Worm (Caenorhabditis elegans) whole organism, L4 larva: ENCODE results near the gene sma-5.

Source experiments
- R02D3.7 ChIP-seq: fragments of 150-350 bp; sonication (generic microtip); optimal IDR thresholded peaks from 3 replicates; lab custom pipeline; 2014; ENCODE audit warnings: missing biosample characterization, missing genetic modification characterization
- T26A8.4 ChIP-seq: fragments of 200-800 bp; sonication (Bioruptor generic); IDR thresholded peaks from 2 replicates; pipeline ENCODE4 v1.3.6; 2022; ENCODE audit warnings: missing genetic modification characterization, missing compliant biosample characterization
- Y48G9A.11 ChIP-seq: fragments of 200-800 bp; sonication (Bioruptor generic); IDR thresholded peaks from 2 replicates; pipeline ENCODE4 v1.3.6; 2022; ENCODE audit warnings: missing genetic modification reagents, missing genetic modification characterization, missing compliant biosample characterization
- Y5F2A.4 ChIP-seq: fragments of 200-800 bp; sonication (Bioruptor generic); optimal IDR thresholded peaks from 2 replicates; lab custom pipeline; 2018; ENCODE audit warnings: mild to moderate bottlenecking, missing genetic modification characterization, missing compliant biosample characterization
- Y75B8A.6 ChIP-seq: fragments of 200-800 bp; sonication (Bioruptor generic); IDR thresholded peaks from 2 replicates; pipeline ENCODE4 v1.3.6; 2022; ENCODE audit warnings: missing genetic modification reagents, missing genetic modification characterization, missing compliant biosample characterization
- aha-1 ChIP-seq: fragments of 150-350 bp; peaks from one replicate; lab custom pipeline; 2014; ENCODE audit warnings: missing biosample characterization, missing genetic modification characterization
- aly-2 ChIP-seq: sonication (generic microtip); optimal IDR thresholded peaks from 2 replicates; lab custom pipeline; 2018; ENCODE audit warnings: missing biosample characterization, missing genetic modification characterization
- ama-1 ChIP-seq: fragments of 150-350 bp; optimal IDR thresholded peaks from 2 replicates; lab custom pipeline; 2014; ENCODE audit warnings: inconsistent platforms, mixed read lengths
- attf-4 ChIP-seq: sonication (generic microtip); optimal IDR thresholded peaks from 3 replicates; lab custom pipeline; 2017; ENCODE audit warnings: missing biosample characterization, missing genetic modification characterization
- ceh-20 ChIP-seq: fragments of 200-800 bp; sonication (Bioruptor generic); IDR thresholded peaks from 2 replicates; pipeline ENCODE4 v1.3.6; 2022; ENCODE audit warnings: missing genetic modification reagents, missing genetic modification characterization, missing compliant biosample characterization
- ceh-62 ChIP-seq: sonication (generic microtip); optimal IDR thresholded peaks from 2 replicates; lab custom pipeline; 2017; ENCODE audit warnings: missing biosample characterization, missing genetic modification characterization
- cey-2 ChIP-seq: sonication (generic microtip); optimal IDR thresholded peaks from 3 replicates; lab custom pipeline; 2017; ENCODE audit warnings: missing genetic modification characterization, mild to moderate bottlenecking, missing compliant biosample characterization, antibody characterized with exemption, borderline replicate concordance; ENCODE audit not compliant: insufficient read depth
- daf-16 ChIP-seq, 3 experiments: sonication (generic microtip); optimal IDR thresholded peaks; 2 replicates each; lab custom pipeline; 2016 to 2017; ENCODE audit warnings: missing genetic modification characterization in 3 of 3, missing genetic modification reagents in 3 of 3, mild to moderate bottlenecking in 2 of 3, missing compliant biosample characterization in 2 of 3, missing biosample characterization in 1 of 3, moderate library complexity in 1 of 3
- dmd-6 ChIP-seq: fragments of 200-800 bp; sonication (Bioruptor generic); IDR thresholded peaks from 2 replicates; pipeline ENCODE4 v1.3.6; 2022; ENCODE audit warnings: missing genetic modification reagents, missing genetic modification characterization, missing compliant biosample characterization
- dve-1 ChIP-seq: sonication (generic microtip); optimal IDR thresholded peaks from 2 replicates; lab custom pipeline; 2017; ENCODE audit warnings: antibody characterized with exemption, mild to moderate bottlenecking, missing genetic modification characterization, missing compliant biosample characterization; ENCODE audit not compliant: insufficient read depth
- egl-27 ChIP-seq: sonication (generic microtip); optimal IDR thresholded peaks from 3 replicates; lab custom pipeline; 2017; ENCODE audit warnings: missing biosample characterization, missing genetic modification reagents, missing genetic modification characterization
- fos-1 ChIP-seq: fragments of 150-350 bp; optimal IDR thresholded peaks from 2 replicates; lab custom pipeline; 2014; ENCODE audit warnings: missing biosample characterization, missing genetic modification characterization
- hif-1 ChIP-seq, 2 experiments: sonication (generic microtip); optimal IDR thresholded peaks; 2 replicates each; lab custom pipeline; 2016 to 2017; ENCODE audit warnings: missing compliant biosample characterization in 2 of 2, missing genetic modification characterization in 2 of 2, missing genetic modification reagents in 2 of 2, missing genotype in 2 of 2, mild to moderate bottlenecking in 1 of 2
- hlh-11 ChIP-seq: fragments of 200-800 bp; sonication (Bioruptor generic); optimal IDR thresholded peaks from 2 replicates; lab custom pipeline; 2018; ENCODE audit warnings: mild to moderate bottlenecking, missing genetic modification characterization, missing compliant biosample characterization
- hlh-30 ChIP-seq: sonication (generic microtip); optimal IDR thresholded peaks from 2 replicates; lab custom pipeline; 2017; ENCODE audit warnings: antibody characterized with exemption, mild to moderate bottlenecking, missing genetic modification characterization, missing compliant biosample characterization; ENCODE audit not compliant: insufficient read depth
- lin-15B ChIP-seq: fragments of 150-350 bp; sonication (generic microtip); optimal IDR thresholded peaks from 3 replicates; lab custom pipeline; 2014; ENCODE audit warnings: missing biosample characterization, missing genetic modification characterization
- mdl-1 ChIP-seq, 2 experiments: fragments of 150-350 bp in 1 of 2; sonication (generic microtip) in 1 of 2; optimal IDR thresholded peaks; 2 replicates each; lab custom pipeline; 2014 to 2017; ENCODE audit warnings: missing biosample characterization in 2 of 2, missing genetic modification characterization in 2 of 2
- mdt-29 ChIP-seq: fragments of 200-800 bp; sonication (Bioruptor generic); IDR thresholded peaks from 2 replicates; pipeline ENCODE4 v1.3.6; 2022; ENCODE audit warnings: missing genetic modification reagents, missing genetic modification characterization, missing compliant biosample characterization
- mep-1 ChIP-seq: fragments of 150-350 bp; sonication (generic microtip); optimal IDR thresholded peaks from 3 replicates; lab custom pipeline; 2014; ENCODE audit warnings: missing biosample characterization, missing genetic modification characterization
- mxl-3 ChIP-seq: fragments of 200-800 bp; sonication (Bioruptor generic); optimal IDR thresholded peaks from 2 replicates; lab custom pipeline; 2018; ENCODE audit warnings: mild to moderate bottlenecking, missing genetic modification characterization, missing compliant biosample characterization
- nhr-102 ChIP-seq: sonication (generic microtip); optimal IDR thresholded peaks from 2 replicates; lab custom pipeline; 2016; ENCODE audit warnings: mild to moderate bottlenecking, missing genetic modification characterization, moderate library complexity, missing compliant biosample characterization
- nhr-111 ChIP-seq: fragments of 200-800 bp; sonication (Bioruptor generic); optimal IDR thresholded peaks from 2 replicates; lab custom pipeline; 2018; ENCODE audit warnings: mild to moderate bottlenecking, missing genetic modification characterization, missing compliant biosample characterization
- nhr-28 ChIP-seq: fragments of 150-350 bp; optimal IDR thresholded peaks from 2 replicates; lab custom pipeline; 2014; ENCODE audit warnings: missing biosample characterization, missing genetic modification characterization
- nhr-42 ChIP-seq: fragments of 200-800 bp; sonication (Bioruptor generic); IDR thresholded peaks from 2 replicates; pipeline ENCODE4 v1.3.6; 2022; ENCODE audit warnings: missing genetic modification characterization, missing compliant biosample characterization
- nhr-48 ChIP-seq: sonication (generic microtip); optimal IDR thresholded peaks from 2 replicates; lab custom pipeline; 2016; ENCODE audit warnings: mild to moderate bottlenecking, missing genetic modification characterization, missing compliant biosample characterization
- nhr-77 ChIP-seq: fragments of 150-350 bp; optimal IDR thresholded peaks from 2 replicates; lab custom pipeline; 2014; ENCODE audit warnings: missing biosample characterization, missing genetic modification characterization
- pha-4 ChIP-seq, 2 experiments: fragments of 150-350 bp in 1 of 2; fragments of 200-800 bp in 1 of 2; sonication (Bioruptor generic) in 1 of 2; IDR thresholded peaks in 1 of 2; optimal IDR thresholded peaks in 1 of 2; 2 replicates each; pipeline versions ENCODE4 v1.3.6 to Lab custom; 2014 to 2022; ENCODE audit warnings: missing genetic modification characterization in 2 of 2, missing genetic modification reagents in 2 of 2, missing biosample characterization in 1 of 2, missing compliant biosample characterization in 1 of 2
- php-3 ChIP-seq: fragments of 200-800 bp; sonication (Bioruptor generic); IDR thresholded peaks from 2 replicates; pipeline ENCODE4 v1.3.6; 2022; ENCODE audit warnings: missing genetic modification reagents, missing genetic modification characterization, missing compliant biosample characterization
- pqm-1 ChIP-seq: sonication (generic microtip); optimal IDR thresholded peaks from 2 replicates; lab custom pipeline; 2017; ENCODE audit warnings: missing biosample characterization, missing genetic modification characterization
- sdz-12 ChIP-seq: fragments of 200-800 bp; sonication (Bioruptor generic); optimal IDR thresholded peaks from 2 replicates; lab custom pipeline; 2018; ENCODE audit warnings: mild to moderate bottlenecking, missing genetic modification characterization, missing compliant biosample characterization
- set-16 ChIP-seq: fragments of 200-800 bp; sonication (Bioruptor generic); IDR thresholded peaks from 2 replicates; pipeline ENCODE4 v1.3.6; 2022; ENCODE audit warnings: missing genetic modification reagents, missing genetic modification characterization, missing compliant biosample characterization
- skn-1 ChIP-seq: fragments of 150-350 bp; optimal IDR thresholded peaks from 2 replicates; lab custom pipeline; 2014; ENCODE audit warnings: missing biosample characterization, missing genetic modification characterization
- snpc-4 ChIP-seq: fragments of 150-350 bp; optimal IDR thresholded peaks from 2 replicates; lab custom pipeline; 2014; ENCODE audit warnings: missing biosample characterization, missing genetic modification characterization
- tra-1 ChIP-seq: fragments of 200-800 bp; sonication (Bioruptor generic); IDR thresholded peaks from 2 replicates; pipeline ENCODE4 v1.3.6; 2022; ENCODE audit warnings: missing genetic modification reagents, missing genetic modification characterization, missing compliant biosample characterization
- unc-62 ChIP-seq, 3 experiments: fragments of 150-350 bp in 1 of 3; sonication (generic microtip); optimal IDR thresholded peaks in 2 of 3; peaks in 1 of 3; 1 replicate in 1 of 3; 2 replicates in 2 of 3; lab custom pipeline; 2014 to 2017; ENCODE audit warnings: missing biosample characterization in 3 of 3, missing genetic modification characterization in 3 of 3, missing genetic modification reagents in 3 of 3, missing genotype in 1 of 3
- zfp-3 ChIP-seq: fragments of 200-800 bp; sonication (Bioruptor generic); conservative IDR thresholded peaks from 2 replicates; pipeline ENCODE4 v1.3.6; 2022; ENCODE audit warnings: missing genetic modification reagents, missing genetic modification characterization, missing compliant biosample characterization
- zip-11 ChIP-seq: fragments of 200-800 bp; sonication (Bioruptor generic); IDR thresholded peaks from 2 replicates; pipeline ENCODE4 v1.3.6; 2022; ENCODE audit warnings: missing genetic modification characterization, missing compliant biosample characterization

The sma-5 gene

DNA sequence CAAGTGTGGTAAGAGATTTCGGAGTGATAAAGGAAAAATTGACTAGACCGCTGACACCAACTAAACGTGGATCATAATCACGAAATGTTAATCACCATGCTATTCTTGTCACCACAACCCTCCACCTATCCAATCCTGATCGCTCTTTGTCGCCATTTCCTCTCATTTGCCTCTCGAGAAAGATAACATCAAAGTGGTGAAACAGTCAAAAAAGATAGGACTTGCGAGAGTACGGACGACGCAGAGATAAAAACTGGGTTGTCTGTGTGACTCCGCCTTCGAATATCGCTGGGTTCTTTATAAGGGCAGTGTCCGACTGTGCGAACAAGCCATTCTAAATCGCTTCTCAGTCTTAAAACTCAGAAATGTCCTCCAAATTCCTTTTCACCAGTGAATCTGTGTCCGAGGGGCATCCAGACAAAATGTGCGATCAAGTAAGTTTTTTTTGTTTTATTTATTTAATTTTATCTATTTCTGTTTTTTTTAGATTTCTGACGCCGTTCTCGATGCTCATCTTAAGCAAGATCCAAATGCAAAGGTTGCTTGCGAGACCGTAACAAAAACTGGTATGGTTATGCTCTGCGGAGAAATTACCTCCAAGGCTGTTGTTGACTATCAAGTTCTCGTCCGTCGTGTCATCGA is 39.6 kb downstream of the sma-5 start, which contains the start of gene sams-1:
Gene sams-1, plus strand, starts transcription at position 300 of the 642 bp plus-strand sequence.
- TF ChIP-seq Y48G9A.11 = no peak
- peak; percentile 55 for TF ChIP-seq hlh-11 (tag; lab: Kevin White, UChicago)
- peak; percentile 60 for TF ChIP-seq nhr-28
- peak; percentile 58 for TF ChIP-seq mxl-3 (GFP tag; lab: Kevin White, UChicago)
- peak; percentile 54 for TF ChIP-seq dve-1
- no peak for TF ChIP-seq set-16 (GFP tag; lab: Robert Waterston, UW)
- TF ChIP-seq nhr-48 (tag; lab: Kevin White, UChicago) = peak; percentile 4
- TF ChIP-seq php-3 (GFP tag; lab: Robert Waterston, UW) = 0 out of 2 replicates have a peak, but pooled peaks have one; percentile 18
- TF ChIP-seq sdz-12 (GFP tag; lab: Kevin White, UChicago) = no peak
- peak; percentile 14 for TF ChIP-seq pqm-1 (tag; lab: Kevin White, UChicago)
- TF ChIP-seq dmd-6 (GFP tag; lab: Robert Waterston, UW) = peak; percentile 56
- TF ChIP-seq ama-1 (lab: Kevin White, UChicago) = peak; percentile 85
- no peak for TF ChIP-seq aly-2 (tag; lab: Kevin White, UChicago)
- TF ChIP-seq aha-1 = peak; percentile 58

DNA sequence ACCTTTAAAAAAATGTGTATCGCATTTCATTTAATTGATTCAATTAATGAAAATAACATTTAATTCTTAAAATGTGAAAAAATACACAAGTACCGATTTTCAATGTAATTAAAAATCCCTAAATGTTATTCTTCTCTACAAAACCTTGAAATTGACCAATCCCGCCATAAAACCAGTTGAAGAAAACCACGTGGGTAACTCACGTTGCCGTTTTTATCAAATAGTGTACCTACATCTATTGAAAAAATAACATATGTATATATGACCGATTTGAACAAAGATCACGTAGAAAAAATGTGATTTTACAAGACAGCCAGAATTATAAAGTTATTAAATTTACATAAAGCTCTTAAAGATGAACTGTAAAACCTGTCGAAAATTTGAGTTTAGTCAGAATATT is 40.2 kb downstream of the sma-5 start:
- no peak for TF ChIP-seq skn-1 (tag; lab: Kevin White, UChicago)
- TF ChIP-seq lin-15B = no peak
- peak; percentile 40 for TF ChIP-seq hlh-30 (tag; lab: Kevin White, UChicago)

DNA sequence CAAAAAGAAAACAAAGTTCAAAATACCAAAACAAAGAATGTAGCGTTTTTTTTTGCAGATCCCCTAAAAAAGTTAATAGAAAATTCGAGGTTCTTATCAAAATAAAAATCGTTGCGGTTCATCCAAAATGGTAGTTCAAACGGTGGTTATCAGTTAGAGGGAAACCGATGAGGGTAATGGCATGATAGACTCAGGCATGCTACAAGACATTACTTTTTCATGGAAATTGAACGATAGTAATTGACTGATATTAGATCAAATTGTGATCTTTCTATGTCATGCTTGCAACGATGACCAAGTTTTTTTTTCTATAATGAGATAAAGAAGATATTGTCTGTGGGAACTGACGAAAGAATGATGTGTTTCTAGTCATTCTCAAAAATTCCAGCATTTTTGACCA is 40.8 kb downstream of the sma-5 start:
- TF ChIP-seq T26A8.4 (GFP tag; lab: Robert Waterston, UW) (no peak), set-16 (GFP tag; lab: Robert Waterston, UW) (no peak), daf-16 (GFP tag; optimal IDR thresholded peaks at IDR 0.05; lab: Kevin White, UChicago) (no peak), daf-16 (tag; optimal IDR thresholded peaks at IDR 0.05; lab: Kevin White, UChicago) (peak; percentile 76), dmd-6 (GFP tag; lab: Robert Waterston, UW) (peak; percentile 87), pqm-1 (tag; lab: Kevin White, UChicago) (peak; percentile 91), fos-1 (no peak), nhr-28 (peak; percentile 95), ceh-20 (GFP tag; lab: Robert Waterston, UW) (0 out of 2 replicates have a peak, but pooled peaks have one; percentile 16), mdt-29 (GFP tag; lab: Robert Waterston, UW) (no peak), egl-27 (tag; lab: Kevin White, UChicago) (no peak), nhr-77 (tag; lab: Kevin White, UChicago) (peak; percentile 32), nhr-42 (GFP tag; lab: Robert Waterston, UW) (no peak), snpc-4 (tag; lab: Kevin White, UChicago) (no peak), aha-1 (peak; percentile 40), zip-11 (GFP tag; lab: Robert Waterston, UW) (no peak), nhr-48 (tag; lab: Kevin White, UChicago) (peak; percentile 50), php-3 (GFP tag; lab: Robert Waterston, UW) (peak; percentile 81), attf-4 (tag; lab: Kevin White, UChicago) (no peak), Y75B8A.6 (GFP tag; lab: Robert Waterston, UW) (no peak), ama-1 (lab: Kevin White, UChicago) (no peak), mep-1 (tag; lab: Kevin White, UChicago) (peak; percentile 7), R02D3.7 (tag; lab: Kevin White, UChicago) (no peak), cey-2 (tag; lab: Kevin White, UChicago) (no peak), pha-4 (GFP tag; IDR thresholded peaks at IDR 0.05; lab: Robert Waterston, UW) (no peak), pha-4 (tag; optimal IDR thresholded peaks at IDR 0.05; lab: Kevin White, UChicago) (no peak), Y5F2A.4 (GFP tag; lab: Kevin White, UChicago) (no peak), hlh-30 (tag; lab: Kevin White, UChicago) (peak; percentile 15), dve-1 (peak; percentile 75), hif-1 (tag; optimal IDR thresholded peaks at IDR 0.05; lab: Kevin White, UChicago) (peak in 1 of 2 experiments; percentile 81), nhr-111 (GFP tag; lab: Kevin White, UChicago) (no peak), hlh-11 (tag; lab: Kevin White, UChicago) (peak; percentile 78), zfp-3 (GFP tag; lab: Robert Waterston, UW) (no peak), mdl-1 (tag; optimal IDR thresholded peaks at IDR 0.05; lab: Kevin White, UChicago) (peak in 1 of 2 experiments; percentile 62), tra-1 (GFP tag; lab: Robert Waterston, UW) (peak; percentile 90), unc-62 (GFP tag; optimal IDR thresholded peaks at IDR 0.05 in 1 of 2; lab: Kevin White, UChicago) (no peak), unc-62 (tag; optimal IDR thresholded peaks at IDR 0.05; lab: Kevin White, UChicago) (no peak), ceh-62 (tag; lab: Kevin White, UChicago) (no peak), nhr-102 (tag; lab: Kevin White, UChicago) (peak; percentile 44)
